Worm (Caenorhabditis elegans) whole organism, young adult: ENCODE measurements around the gene Y46H3A.4.

Experiments
- K12H6.12 ChIP-seq: fragments of 200-800 bp; sonication (Bioruptor generic); optimal IDR thresholded peaks from 2 replicates; lab custom pipeline; 2018; ENCODE audit warnings: mild to moderate bottlenecking, missing genetic modification characterization, missing compliant biosample characterization
- Y67H2A.10 ChIP-seq: fragments of 200-800 bp; sonication (Bioruptor generic); conservative IDR thresholded peaks from 2 replicates; pipeline ENCODE4 v1.3.6; 2022; ENCODE audit warnings: missing genetic modification reagents, missing genetic modification characterization, missing compliant biosample characterization
- Y95B8A.8 ChIP-seq: fragments of 200-800 bp; sonication (Bioruptor generic); IDR thresholded peaks from 2 replicates; pipeline ENCODE4 v1.3.6; 2022; ENCODE audit warnings: missing genetic modification reagents, missing genetic modification characterization, missing compliant biosample characterization
- ama-1 ChIP-seq, 3 experiments: fragments of 150-350 bp in 1 of 3; sonication (generic microtip) in 2 of 3; optimal IDR thresholded peaks; 2 replicates each; lab custom pipeline; 2014 to 2018; ENCODE audit warnings: missing biosample characterization in 2 of 3, missing genetic modification characterization in 2 of 3, missing genetic modification reagents in 2 of 3
- attf-3 ChIP-seq: fragments of 200-800 bp; sonication (Bioruptor generic); conservative IDR thresholded peaks from 2 replicates; pipeline ENCODE4 v1.3.6; 2022; ENCODE audit warnings: missing genetic modification reagents, missing genetic modification characterization, missing compliant biosample characterization
- ccch-3 ChIP-seq: fragments of 200-800 bp; sonication (Bioruptor generic); optimal IDR thresholded peaks from 2 replicates; lab custom pipeline; 2018; ENCODE audit warnings: mild to moderate bottlenecking, missing genetic modification characterization, missing compliant biosample characterization
- ceh-27 ChIP-seq: fragments of 200-800 bp; sonication (Bioruptor generic); optimal IDR thresholded peaks from 2 replicates; lab custom pipeline; 2018; ENCODE audit warnings: mild to moderate bottlenecking, missing genetic modification characterization, moderate library complexity, missing compliant biosample characterization
- ceh-91 ChIP-seq: fragments of 200-800 bp; sonication (Bioruptor generic); IDR thresholded peaks from 2 replicates; pipeline ENCODE4 v1.3.6; 2022; ENCODE audit warnings: missing genetic modification reagents, missing genetic modification characterization, missing compliant biosample characterization
- chd-7 ChIP-seq: sonication (generic microtip); optimal IDR thresholded peaks from 2 replicates; lab custom pipeline; 2016; ENCODE audit warnings: mild to moderate bottlenecking, missing genetic modification characterization, moderate library complexity, missing compliant biosample characterization
- dox-1 ChIP-seq: fragments of 200-800 bp; sonication (Bioruptor generic); IDR thresholded peaks from 2 replicates; pipeline ENCODE4 v1.3.6; 2022; ENCODE audit warnings: missing genetic modification reagents, missing genetic modification characterization, missing compliant biosample characterization
- hlh-12 ChIP-seq: sonication (generic microtip); optimal IDR thresholded peaks from 2 replicates; lab custom pipeline; 2016; ENCODE audit warnings: missing genetic modification characterization, missing compliant biosample characterization
- hmg-1.2 ChIP-seq: fragments of 200-800 bp; sonication (Bioruptor generic); IDR thresholded peaks from 2 replicates; pipeline ENCODE4 v1.3.6; 2022; ENCODE audit warnings: missing genetic modification reagents, missing genetic modification characterization, missing compliant biosample characterization
- hsf-1 ChIP-seq: fragments of 200-800 bp; sonication (Bioruptor generic); IDR thresholded peaks from 2 replicates; pipeline ENCODE4 v1.3.6; 2022; ENCODE audit warnings: missing genetic modification reagents, missing genetic modification characterization, missing compliant biosample characterization
- lin-40 ChIP-seq: sonication (generic microtip); optimal IDR thresholded peaks from 2 replicates; lab custom pipeline; 2016; ENCODE audit warnings: missing genetic modification characterization, mild to moderate bottlenecking, missing compliant biosample characterization, missing genotype, missing genetic modification reagents
- lin-54 ChIP-seq: fragments of 200-800 bp; sonication (Bioruptor generic); optimal IDR thresholded peaks from 2 replicates; lab custom pipeline; 2018; ENCODE audit warnings: mild to moderate bottlenecking, missing genetic modification characterization, missing compliant biosample characterization
- lsy-27 ChIP-seq: sonication (generic microtip); optimal IDR thresholded peaks from 2 replicates; lab custom pipeline; 2017; ENCODE audit warnings: missing genetic modification characterization, mild to moderate bottlenecking, missing compliant biosample characterization, antibody characterized with exemption, missing genotype, borderline replicate concordance; ENCODE audit not compliant: insufficient read depth
- madf-10 ChIP-seq: sonication (generic microtip); optimal IDR thresholded peaks from 2 replicates; lab custom pipeline; 2016; ENCODE audit warnings: mild to moderate bottlenecking, missing genetic modification characterization, missing compliant biosample characterization
- mcd-1 ChIP-seq: fragments of 200-800 bp; sonication (Bioruptor generic); IDR thresholded peaks from 2 replicates; pipeline ENCODE4 v1.3.6; 2022; ENCODE audit warnings: missing genetic modification reagents, missing genetic modification characterization, missing compliant biosample characterization
- nfyb-1 ChIP-seq: fragments of 200-800 bp; sonication (Bioruptor generic); IDR thresholded peaks from 2 replicates; pipeline ENCODE4 v1.3.6; 2022; ENCODE audit warnings: missing genetic modification reagents, missing genetic modification characterization, missing compliant biosample characterization
- nhr-179 ChIP-seq: sonication (generic microtip); optimal IDR thresholded peaks from 2 replicates; lab custom pipeline; 2016; ENCODE audit warnings: mild to moderate bottlenecking, missing genetic modification characterization, missing compliant biosample characterization
- nhr-80 ChIP-seq: sonication (generic microtip); optimal IDR thresholded peaks from 2 replicates; lab custom pipeline; 2016; ENCODE audit warnings: missing genetic modification characterization, missing compliant biosample characterization
- pbrm-1 ChIP-seq: fragments of 200-800 bp; sonication (Bioruptor generic); IDR thresholded peaks from 2 replicates; pipeline ENCODE4 v1.3.6; 2022; ENCODE audit warnings: missing genetic modification reagents, missing genetic modification characterization, missing compliant biosample characterization
- rcor-1 ChIP-seq: fragments of 200-800 bp; sonication (Bioruptor generic); IDR thresholded peaks from 2 replicates; pipeline ENCODE4 v1.3.6; 2022; ENCODE audit warnings: missing genetic modification reagents, missing genetic modification characterization, missing compliant biosample characterization
- repo-1 ChIP-seq: sonication (generic microtip); optimal IDR thresholded peaks from 2 replicates; lab custom pipeline; 2017; ENCODE audit warnings: mild to moderate bottlenecking, missing genetic modification characterization, missing compliant biosample characterization
- rpc-1 ChIP-seq, 2 experiments: fragments of 150-350 bp in 1 of 2; sonication (generic microtip) in 1 of 2; optimal IDR thresholded peaks; 2 replicates each; lab custom pipeline; 2014 to 2018; ENCODE audit warnings: missing biosample characterization in 1 of 2, missing genetic modification characterization in 1 of 2, missing genetic modification reagents in 1 of 2, missing genotype in 1 of 2
- snpc-4 ChIP-seq, 5 experiments: fragments of 150-350 bp in 1 of 5; sonication (generic microtip) in 4 of 5; optimal IDR thresholded peaks; 2 replicates each; lab custom pipeline; 2014 to 2018; ENCODE audit warnings: missing genetic modification characterization in 5 of 5, missing biosample characterization in 3 of 5, antibody characterized with exemption in 2 of 5, mild to moderate bottlenecking in 2 of 5, missing compliant biosample characterization in 2 of 5, missing genotype in 2 of 5, moderate library complexity in 2 of 5, missing genetic modification reagents in 1 of 5
- tbp1 ChIP-seq: fragments of 200-800 bp; sonication (Bioruptor generic); optimal IDR thresholded peaks from 2 replicates; lab custom pipeline; 2018; ENCODE audit warnings: mild to moderate bottlenecking, missing genetic modification characterization, missing compliant biosample characterization
- zfh-2 ChIP-seq: fragments of 200-800 bp; sonication (Bioruptor generic); conservative IDR thresholded peaks from 2 replicates; pipeline ENCODE4 v1.3.6; 2022; ENCODE audit warnings: missing genetic modification reagents, missing genetic modification characterization, missing compliant biosample characterization
- zim-3 ChIP-seq: sonication (generic microtip); optimal IDR thresholded peaks from 2 replicates; lab custom pipeline; 2017; ENCODE audit warnings: mild to moderate bottlenecking, missing genetic modification characterization, moderate library complexity, missing compliant biosample characterization
- ztf-26 ChIP-seq: sonication (generic microtip); optimal IDR thresholded peaks from 2 replicates; lab custom pipeline; 2017; ENCODE audit warnings: missing genetic modification characterization, missing compliant biosample characterization

The Y46H3A.4 gene

DNA sequence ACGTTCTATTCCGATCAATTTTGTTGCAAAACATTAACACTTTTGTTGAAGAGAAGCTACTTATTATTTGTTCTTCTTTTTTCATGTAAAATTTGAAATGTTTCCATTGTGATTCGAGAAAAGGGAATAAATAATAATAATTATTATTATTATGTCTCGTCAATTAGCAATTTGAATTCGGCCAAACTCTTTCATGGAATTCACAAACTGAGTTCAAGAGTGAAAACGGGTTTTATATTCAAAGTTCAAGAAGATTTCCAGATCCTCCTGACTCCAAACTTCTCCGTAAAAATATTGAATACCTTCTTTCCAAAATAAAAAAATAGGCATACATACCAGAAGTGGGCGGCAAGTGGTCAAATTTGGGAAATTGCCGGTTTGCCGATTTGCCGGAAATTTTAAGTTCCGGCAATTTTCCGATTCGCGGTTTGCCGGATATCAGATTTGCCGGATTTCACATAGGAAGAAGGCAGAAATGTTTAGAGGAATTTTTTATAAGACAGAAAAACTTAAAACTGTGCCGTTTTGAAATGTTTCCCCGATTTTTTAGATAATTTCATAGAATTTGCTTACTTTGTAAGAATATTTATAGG, 5.1 kb downstream of the Y46H3A.4 start (continued):
- TF ChIP-seq rcor-1 (GFP tag; lab: Robert Waterston, UW) (no peak), lin-40 (no peak)

DNA sequence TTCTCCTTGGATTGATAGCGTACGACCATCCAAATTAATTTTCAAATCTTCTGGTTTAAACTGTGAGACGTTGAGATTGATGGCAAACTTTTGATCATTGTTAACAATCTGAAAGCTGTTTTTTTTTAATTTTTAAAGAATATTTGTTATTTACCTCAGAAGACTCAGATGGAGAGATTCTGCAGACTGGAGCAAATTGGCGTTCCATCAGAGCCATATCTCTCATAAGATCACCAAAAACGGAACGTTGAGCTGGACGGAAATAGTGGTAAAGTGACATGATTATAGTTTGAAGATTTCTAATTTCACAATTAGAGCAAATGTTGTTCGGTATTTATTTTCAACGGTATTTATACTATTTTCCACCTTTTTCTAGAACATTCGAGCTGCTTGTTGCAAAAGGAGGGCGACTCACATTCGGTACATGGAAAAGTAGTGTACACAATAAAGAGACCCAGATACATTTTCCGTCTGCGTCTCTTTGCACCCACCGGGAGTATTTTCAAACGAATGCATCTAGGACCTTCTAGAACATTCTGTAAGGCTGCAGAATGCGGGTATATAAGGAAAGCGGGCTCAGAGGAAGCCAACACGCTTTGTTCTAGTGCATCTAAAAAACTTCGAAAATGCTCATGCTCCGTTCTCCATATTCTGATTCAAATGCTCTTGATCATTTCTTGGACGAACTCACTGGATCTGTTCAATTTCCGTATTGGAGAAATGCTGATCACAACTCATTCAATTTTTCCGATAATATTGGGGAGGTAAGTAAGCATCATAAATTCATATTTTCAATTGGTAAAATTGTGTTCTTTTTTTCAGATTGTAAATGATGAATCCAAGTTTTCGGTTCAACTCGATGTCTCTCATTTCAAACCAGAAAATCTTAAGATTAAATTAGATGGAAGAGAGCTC, 6.0 kb downstream of the Y46H3A.4 start, which contains the start of the genes hsp-16.2 and hsp-16.41:
Gene hsp-16.2, minus strand, starts transcription at position 313 of the 915 bp plus-strand sequence.
Gene hsp-16.41, plus strand, starts transcription at position 534 of the 915 bp plus-strand sequence.
- TF ChIP-seq Y95B8A.8 (0 out of 2 replicates have a peak, but pooled peaks have one; percentile 35), rpc-1 (optimal IDR thresholded peaks at IDR 0.05; lab: Kevin White, UChicago) (peak; percentile 45), rpc-1 (tag; optimal IDR thresholded peaks at IDR 0.05; lab: Kevin White, UChicago) (no peak), dox-1 (GFP tag; lab: Robert Waterston, UW) (peak; percentile 22; the same call in 1 of the 2 replicates), nhr-179 (tag; lab: Kevin White, UChicago) (no peak), pbrm-1 (GFP tag; lab: Robert Waterston, UW) (no peak), ceh-27 (GFP tag; lab: Kevin White, UChicago) (peak; percentile 23), hsf-1 (GFP tag; lab: Robert Waterston, UW) (peak; percentile 92), ccch-3 (GFP tag; lab: Kevin White, UChicago) (no peak), lsy-27 (tag; lab: Kevin White, UChicago) (no peak), hmg-1.2 (GFP tag; lab: Robert Waterston, UW) (peak; percentile 94), ama-1 (optimal IDR thresholded peaks at IDR 0.05; lab: Kevin White, UChicago) (peak; percentile 3), ama-1 (GFP tag; optimal IDR thresholded peaks at IDR 0.05; lab: Kevin White, UChicago) (no peak), attf-3 (GFP tag; lab: Robert Waterston, UW) (no peak), lin-40 (peak; percentile 24), mcd-1 (peak; percentile 33; the same call in 1 of the 2 replicates), zfh-2 (GFP tag; lab: Robert Waterston, UW) (0 out of 2 replicates have a peak, but pooled peaks have one; percentile 22), Y67H2A.10 (GFP tag; lab: Robert Waterston, UW) (no peak), lin-54 (GFP tag; lab: Kevin White, UChicago) (peak; percentile 7), tbp1 (peak; percentile 48), nfyb-1 (peak; percentile 72; the same call in 1 of the 2 replicates), chd-7 (tag; lab: Kevin White, UChicago) (peak; percentile 38), ztf-26 (peak; percentile 59), K12H6.12 (tag; lab: Kevin White, UChicago) (peak; percentile 34), hlh-12 (no peak), madf-10 (tag; lab: Kevin White, UChicago) (no peak), snpc-4 (GFP tag; optimal IDR thresholded peaks at IDR 0.05; lab: Kevin White, UChicago) (no peak), snpc-4 (tag; optimal IDR thresholded peaks at IDR 0.05; lab: Kevin White, UChicago) (no peak)

DNA sequence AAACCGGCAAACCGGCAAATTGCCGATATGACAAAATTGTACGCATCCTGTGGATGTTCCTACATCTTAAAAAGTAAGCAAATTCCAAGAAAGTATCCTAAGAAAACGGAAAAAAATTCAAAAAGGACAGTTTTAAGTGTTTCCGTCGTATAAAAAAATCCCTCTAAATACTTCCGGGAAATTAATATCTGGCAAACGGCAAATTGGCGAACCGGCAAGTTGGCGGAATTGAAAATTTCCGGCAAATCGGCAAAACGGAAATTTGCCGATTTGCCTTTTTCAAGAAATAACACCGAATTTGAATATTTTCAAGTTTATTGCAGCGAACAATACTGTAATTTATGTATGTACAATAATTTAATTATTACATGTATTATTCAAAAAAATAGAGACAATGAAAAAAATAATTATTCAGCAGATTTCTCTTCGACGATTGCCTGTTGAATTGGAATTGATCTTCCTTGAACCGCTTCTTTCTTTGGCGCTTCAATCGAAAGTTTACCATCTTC, 6.8 kb downstream of the Y46H3A.4 start:
- no peak for TF ChIP-seq zim-3 (tag; lab: Kevin White, UChicago)
- peak; percentile 5 for TF ChIP-seq nhr-80
- TF ChIP-seq chd-7 (tag; lab: Kevin White, UChicago): no peak
- no peak for TF ChIP-seq ceh-91
- TF ChIP-seq repo-1 (tag; lab: Kevin White, UChicago): peak; percentile 5
- TF ChIP-seq ama-1 (optimal IDR thresholded peaks at IDR 0.05; lab: Kevin White, UChicago): peak; percentile 38
- no peak for TF ChIP-seq ama-1 (GFP tag; optimal IDR thresholded peaks at IDR 0.05; lab: Kevin White, UChicago)
